Worm (Caenorhabditis elegans): ENCODE results near the gene F55G7.3.

Gene F55G7.3

ce11 chrX:11941951-11942350 lies at the start of gene F55G7.3:
TSS of gene F55G7.3 (minus strand) at chrX:11942051.
- TF ChIP-seq dao-5 (tag; optimal IDR thresholded peaks at IDR 0.05) (no peak), W03F9.2 (tag; optimal IDR thresholded peaks at IDR 0.05) (no peak), him-1 (tag; optimal IDR thresholded peaks at IDR 0.05) (no peak)

DNA sequence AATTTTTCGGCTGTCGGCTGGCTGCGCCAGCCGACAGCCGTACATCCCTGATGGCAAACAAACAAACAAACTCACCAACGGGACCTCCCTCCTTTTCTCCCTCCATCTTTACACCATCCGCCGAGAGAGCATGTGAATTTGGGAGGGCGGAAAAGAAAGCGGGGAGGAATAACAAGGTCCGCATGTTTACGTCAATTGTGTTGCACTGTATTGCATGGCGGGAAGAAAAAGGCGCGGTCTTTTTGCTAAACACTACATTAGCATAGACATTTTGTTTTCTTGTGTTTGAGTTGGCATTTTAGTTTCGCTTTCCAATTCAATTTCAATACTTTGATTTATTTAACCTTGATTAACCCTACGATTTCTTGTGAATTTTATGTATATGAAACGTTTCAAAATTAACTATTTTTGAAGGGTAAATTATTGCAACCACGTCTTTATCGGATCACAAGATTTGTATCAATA lies 46.1 kb upstream of the F55G7.3 start, which contains the start of gene C49F5.6:
Gene C49F5.6, plus strand, starts transcription at position 415 of the 465 bp plus-strand sequence.
- TF ChIP-seq dao-5 (tag; optimal IDR thresholded peaks at IDR 0.05) (no peak), him-1 (tag; optimal IDR thresholded peaks at IDR 0.05) (no peak), W03F9.2 (tag; optimal IDR thresholded peaks at IDR 0.05) (no peak)

ce11 chrX:11985887-11986286 lies 44.0 kb upstream of the F55G7.3 start, which contains the start of gene C49F5.5:
TSS of gene C49F5.5 (plus strand) at chrX:11986187.
- TF ChIP-seq him-1 (tag; optimal IDR thresholded peaks at IDR 0.05): no peak
- no peak for TF ChIP-seq W03F9.2 (tag; optimal IDR thresholded peaks at IDR 0.05)
- TF ChIP-seq dao-5 (tag; optimal IDR thresholded peaks at IDR 0.05): no peak

DNA sequence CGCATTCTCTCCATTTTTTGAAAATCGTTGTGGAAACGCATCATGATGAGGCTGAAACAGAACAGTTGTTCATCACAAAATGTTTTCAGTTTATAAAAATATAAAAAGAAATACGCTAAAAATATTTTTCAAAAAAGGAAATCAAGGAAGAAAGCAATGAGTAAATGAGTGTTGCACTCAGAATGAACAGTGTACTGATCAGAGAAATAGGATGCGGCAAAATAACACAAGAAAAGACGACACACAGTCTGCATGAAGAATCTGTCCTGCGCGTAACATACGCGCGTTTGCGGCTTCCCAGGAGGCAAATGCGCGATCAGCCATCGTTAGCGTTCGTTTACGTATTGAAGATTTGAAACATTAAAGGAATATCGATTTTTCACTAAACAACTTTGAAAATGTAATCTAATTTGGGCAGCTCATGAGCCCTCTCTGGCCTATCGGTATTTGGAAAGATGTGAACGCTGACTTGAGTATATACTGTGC lies 41.8 kb upstream of the F55G7.3 start, which contains the start of gene C49F5.3:
Gene C49F5.3, minus strand, starts transcription at position 51 of the 486 bp plus-strand sequence.
- no peak for TF ChIP-seq him-1 (tag; optimal IDR thresholded peaks at IDR 0.05)
- TF ChIP-seq W03F9.2 (tag; optimal IDR thresholded peaks at IDR 0.05): no peak
- TF ChIP-seq dao-5 (tag; optimal IDR thresholded peaks at IDR 0.05): no peak

ce11 chrX:11982065-11982464 lies 40.2 kb upstream of the F55G7.3 start, which contains the start of gene nhr-167:
TSS of gene nhr-167 (minus strand) at chrX:11982085.
- TF ChIP-seq W03F9.2 (tag; optimal IDR thresholded peaks at IDR 0.05) (no peak), him-1 (tag; optimal IDR thresholded peaks at IDR 0.05) (no peak), dao-5 (tag; optimal IDR thresholded peaks at IDR 0.05) (no peak)

- TF ChIP-seq him-1 (tag; optimal IDR thresholded peaks at IDR 0.05): no peak
Measured at ce11 chrX:11974629-11975085, 32.8 kb upstream of the F55G7.3 start, which contains the start of gene set-6. TSS of gene set-6 (minus strand) at chrX:11974679.

DNA sequence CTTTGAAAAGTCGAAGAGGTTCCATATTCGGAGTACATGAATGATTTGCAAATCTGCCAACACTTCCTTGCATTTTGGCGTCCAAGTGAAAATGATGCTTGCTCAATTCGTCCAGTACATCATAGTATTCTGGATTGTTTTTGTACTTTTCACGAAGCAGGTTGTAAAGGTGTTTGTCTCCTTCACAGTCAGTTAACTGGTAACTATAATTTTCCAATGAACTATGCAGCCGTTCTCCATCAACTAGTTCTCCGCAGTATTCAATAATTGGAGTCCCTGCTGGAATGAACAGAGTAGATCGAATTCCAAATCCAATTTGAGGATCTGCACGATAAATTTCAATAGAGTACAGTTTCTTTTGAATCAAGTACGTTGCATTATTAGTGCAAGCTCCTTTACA lies 29.5 kb upstream of the F55G7.3 start:
- TF ChIP-seq him-1 (tag; optimal IDR thresholded peaks at IDR 0.05) (no peak), dao-5 (tag; optimal IDR thresholded peaks at IDR 0.05) (no peak), W03F9.2 (tag; optimal IDR thresholded peaks at IDR 0.05) (no peak)

ce11 chrX:11969554-11969953 lies 27.7 kb upstream of the F55G7.3 start:
- TF ChIP-seq dao-5 (tag; optimal IDR thresholded peaks at IDR 0.05) (no peak), W03F9.2 (tag; optimal IDR thresholded peaks at IDR 0.05) (no peak), him-1 (tag; optimal IDR thresholded peaks at IDR 0.05) (no peak)

DNA sequence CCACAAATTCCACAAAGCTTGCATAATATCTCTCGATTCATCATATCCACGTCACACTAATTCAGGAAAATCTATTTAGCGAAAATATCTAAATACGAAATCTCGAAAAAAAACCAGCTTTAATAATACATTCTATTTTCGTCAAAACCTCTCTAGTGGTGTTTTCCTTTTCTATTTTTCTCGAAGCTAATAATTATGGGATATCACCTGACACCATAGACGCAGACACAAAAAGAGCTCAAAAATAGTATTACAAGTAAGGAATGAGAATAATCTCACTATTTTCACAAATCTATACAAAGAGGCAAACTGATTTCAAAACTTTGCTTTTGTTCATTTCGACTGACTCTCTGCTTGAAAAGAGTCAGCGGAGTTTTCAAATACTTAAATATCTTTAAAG lies 27.2 kb upstream of the F55G7.3 start:
- no peak for TF ChIP-seq W03F9.2 (tag; optimal IDR thresholded peaks at IDR 0.05)
- no peak for TF ChIP-seq dao-5 (tag; optimal IDR thresholded peaks at IDR 0.05)
- no peak for TF ChIP-seq him-1 (tag; optimal IDR thresholded peaks at IDR 0.05)

ce11 chrX:11968024-11968598 lies 26.3 kb upstream of the F55G7.3 start:
- no peak for TF ChIP-seq dao-5 (tag; optimal IDR thresholded peaks at IDR 0.05)
- TF ChIP-seq W03F9.2 (tag; optimal IDR thresholded peaks at IDR 0.05): no peak
- TF ChIP-seq him-1 (tag; optimal IDR thresholded peaks at IDR 0.05): no peak

ce11 chrX:11967034-11967433 lies 25.2 kb upstream of the F55G7.3 start:
- TF ChIP-seq dao-5 (tag; optimal IDR thresholded peaks at IDR 0.05): no peak
- TF ChIP-seq W03F9.2 (tag; optimal IDR thresholded peaks at IDR 0.05): no peak
- TF ChIP-seq him-1 (tag; optimal IDR thresholded peaks at IDR 0.05): no peak

DNA sequence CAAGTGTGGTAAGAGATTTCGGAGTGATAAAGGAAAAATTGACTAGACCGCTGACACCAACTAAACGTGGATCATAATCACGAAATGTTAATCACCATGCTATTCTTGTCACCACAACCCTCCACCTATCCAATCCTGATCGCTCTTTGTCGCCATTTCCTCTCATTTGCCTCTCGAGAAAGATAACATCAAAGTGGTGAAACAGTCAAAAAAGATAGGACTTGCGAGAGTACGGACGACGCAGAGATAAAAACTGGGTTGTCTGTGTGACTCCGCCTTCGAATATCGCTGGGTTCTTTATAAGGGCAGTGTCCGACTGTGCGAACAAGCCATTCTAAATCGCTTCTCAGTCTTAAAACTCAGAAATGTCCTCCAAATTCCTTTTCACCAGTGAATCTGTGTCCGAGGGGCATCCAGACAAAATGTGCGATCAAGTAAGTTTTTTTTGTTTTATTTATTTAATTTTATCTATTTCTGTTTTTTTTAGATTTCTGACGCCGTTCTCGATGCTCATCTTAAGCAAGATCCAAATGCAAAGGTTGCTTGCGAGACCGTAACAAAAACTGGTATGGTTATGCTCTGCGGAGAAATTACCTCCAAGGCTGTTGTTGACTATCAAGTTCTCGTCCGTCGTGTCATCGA lies 23.9 kb upstream of the F55G7.3 start, which contains the start of gene sams-1:
Gene sams-1, plus strand, starts transcription at position 300 of the 642 bp plus-strand sequence.
- no peak for TF ChIP-seq him-1 (tag; optimal IDR thresholded peaks at IDR 0.05)
- no peak for TF ChIP-seq dao-5 (tag; optimal IDR thresholded peaks at IDR 0.05)
- no peak for TF ChIP-seq W03F9.2 (tag; optimal IDR thresholded peaks at IDR 0.05)

ce11 chrX:11965163-11965562 lies 23.3 kb upstream of the F55G7.3 start:
- TF ChIP-seq W03F9.2 (tag; optimal IDR thresholded peaks at IDR 0.05) (no peak), him-1 (tag; optimal IDR thresholded peaks at IDR 0.05) (no peak), dao-5 (tag; optimal IDR thresholded peaks at IDR 0.05) (no peak)

- TF ChIP-seq him-1 (tag; optimal IDR thresholded peaks at IDR 0.05): no peak
- no peak for TF ChIP-seq dao-5 (tag; optimal IDR thresholded peaks at IDR 0.05)
- TF ChIP-seq W03F9.2 (tag; optimal IDR thresholded peaks at IDR 0.05): no peak
Measured at ce11 chrX:11964555-11964954, 22.7 kb upstream of the F55G7.3 start.
